Fruit fly (Drosophila melanogaster): ENCODE results near the gene Ntf-2.

DNA sequence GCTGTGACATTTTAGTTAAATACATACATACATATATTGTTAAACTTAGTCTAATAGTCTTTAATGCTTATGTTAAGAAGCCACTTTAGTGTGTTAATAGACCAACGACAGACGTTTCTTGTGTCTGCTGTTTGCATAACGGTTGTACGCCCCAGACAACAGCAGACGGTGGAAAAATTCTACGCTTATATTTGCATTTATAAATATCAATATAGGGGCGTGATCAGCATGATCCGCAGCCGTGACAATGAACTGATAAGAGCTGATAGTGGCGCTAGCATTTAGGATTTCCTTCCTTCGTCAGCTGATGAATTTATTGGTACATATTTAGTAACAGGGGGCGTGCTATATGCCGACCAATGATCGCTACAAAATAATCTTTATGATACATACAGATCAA is 30.5 kb downstream of the Ntf-2 start:
- no peak for TF ChIP-seq Clk (GFP tag; optimal IDR thresholded peaks at IDR 0.05)
- no peak for TF ChIP-seq tj (GFP tag; optimal IDR thresholded peaks at IDR 0.05)
- no peak for TF ChIP-seq CG12768 (GFP tag; optimal IDR thresholded peaks at IDR 0.05)
- no peak for TF ChIP-seq Crg-1 (GFP tag; optimal IDR thresholded peaks at IDR 0.05)
- no peak for TF ChIP-seq kay (GFP tag; ENCODE audit: borderline replicate concordance)
- no peak for TF ChIP-seq CG7045 (GFP tag; optimal IDR thresholded peaks at IDR 0.05)
